Worm (Caenorhabditis elegans): ENCODE data around the gene B0507.4.

Gene B0507.4

DNA sequence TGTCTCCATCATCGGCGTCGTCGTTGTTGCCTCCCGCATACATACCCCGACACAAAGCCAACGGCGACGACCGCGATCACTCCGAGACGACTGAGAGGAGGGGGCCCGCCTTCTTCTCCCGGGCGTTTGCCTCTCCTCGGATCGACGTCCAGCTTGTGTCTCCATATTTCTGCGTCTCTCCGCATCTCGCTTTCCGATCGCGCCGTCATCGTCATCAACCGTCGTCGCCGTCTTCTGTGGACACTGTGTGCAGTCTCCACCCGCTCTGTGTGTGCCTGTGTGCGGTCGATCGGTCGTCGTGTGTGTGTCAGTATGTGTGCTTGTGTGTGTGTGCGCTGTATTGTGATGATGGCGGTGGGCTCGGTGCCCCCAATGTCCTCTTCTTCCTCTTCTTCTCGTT lies 30.8 kb downstream of the B0507.4 start (continued):
- TF ChIP-seq C38D4.7 (GFP tag; optimal IDR thresholded peaks at IDR 0.05) (peak; percentile 32), nhr-232 (tag; optimal IDR thresholded peaks at IDR 0.05) (peak; percentile 14), fax-1 (tag; optimal IDR thresholded peaks at IDR 0.05) (peak; percentile 1), ceh-31 (tag; optimal IDR thresholded peaks at IDR 0.05) (peak; percentile 73)

- no peak for TF ChIP-seq sdc-2 (tag; optimal IDR thresholded peaks at IDR 0.05)
These were observed 31.5 kb downstream of the B0507.4 start, which contains the start of gene sup-37 for ce11 chrV:8786245-8786644. sup-37 (plus strand) TSS chrV:8786545.

- TF ChIP-seq ceh-48 (tag; optimal IDR thresholded peaks at IDR 0.05) (no peak), hlh-30 (tag; optimal IDR thresholded peaks at IDR 0.05; ENCODE audit: insufficient read depth) (no peak), tbx-2 (tag; optimal IDR thresholded peaks at IDR 0.05) (no peak), ets-4 (tag; optimal IDR thresholded peaks at IDR 0.05) (no peak), ceh-31 (tag; optimal IDR thresholded peaks at IDR 0.05) (no peak), pat-9 (tag; optimal IDR thresholded peaks at IDR 0.05) (no peak), hlh-6 (tag; optimal IDR thresholded peaks at IDR 0.05) (no peak)
These were observed 34.6 kb downstream of the B0507.4 start for ce11 chrV:8789345-8789744.

ce11 chrV:8792814-8793213 lies 38.0 kb downstream of the B0507.4 start:
- TF ChIP-seq ceh-2 (tag; optimal IDR thresholded peaks at IDR 0.05): no peak
- TF ChIP-seq lim-6 (tag; optimal IDR thresholded peaks at IDR 0.05): no peak
- no peak for TF ChIP-seq lin-11 (tag; optimal IDR thresholded peaks at IDR 0.05)
- TF ChIP-seq sdc-2 (tag; optimal IDR thresholded peaks at IDR 0.05): no peak
- TF ChIP-seq ama-1 (optimal IDR thresholded peaks at IDR 0.05): peak; percentile 42
- no peak for TF ChIP-seq ets-4 (tag; optimal IDR thresholded peaks at IDR 0.05)

- TF ChIP-seq C38D4.7 (GFP tag; optimal IDR thresholded peaks at IDR 0.05): no peak
- TF ChIP-seq elt-2 (tag; optimal IDR thresholded peaks at IDR 0.05): peak; percentile 27
- no peak for TF ChIP-seq ceh-31 (tag; optimal IDR thresholded peaks at IDR 0.05)
- no peak for TF ChIP-seq pag-3 (tag; optimal IDR thresholded peaks at IDR 0.05; ENCODE audit: borderline replicate concordance)
These were observed 40.7 kb downstream of the B0507.4 start for ce11 chrV:8795499-8795898.

- TF ChIP-seq fkh-6 (tag; optimal IDR thresholded peaks at IDR 0.05) (no peak), T23F11.4 (GFP tag; optimal IDR thresholded peaks at IDR 0.05) (no peak)
These were observed 41.5 kb downstream of the B0507.4 start for ce11 chrV:8796246-8796645.

DNA sequence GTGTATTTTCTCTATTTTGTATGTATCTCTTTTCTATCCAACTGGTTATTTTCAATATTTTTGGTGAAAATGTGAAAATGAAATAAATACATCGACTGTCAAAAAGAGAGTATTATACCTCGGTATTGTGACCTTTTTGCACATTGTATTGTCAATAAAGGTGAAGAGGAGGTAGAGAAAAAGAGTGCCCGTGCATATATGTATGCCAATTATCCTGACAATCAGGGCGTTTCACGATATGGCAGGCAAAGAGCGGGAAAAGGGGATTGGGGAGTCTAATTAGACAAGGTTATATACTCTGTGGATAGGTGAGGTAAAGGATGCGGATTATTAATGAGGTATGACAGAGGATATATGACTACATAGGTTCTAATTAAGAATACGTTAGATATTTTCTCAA lies 42.1 kb downstream of the B0507.4 start:
- TF ChIP-seq ceh-2 (tag; optimal IDR thresholded peaks at IDR 0.05) (no peak), ceh-31 (tag; optimal IDR thresholded peaks at IDR 0.05) (peak; percentile 49)

DNA sequence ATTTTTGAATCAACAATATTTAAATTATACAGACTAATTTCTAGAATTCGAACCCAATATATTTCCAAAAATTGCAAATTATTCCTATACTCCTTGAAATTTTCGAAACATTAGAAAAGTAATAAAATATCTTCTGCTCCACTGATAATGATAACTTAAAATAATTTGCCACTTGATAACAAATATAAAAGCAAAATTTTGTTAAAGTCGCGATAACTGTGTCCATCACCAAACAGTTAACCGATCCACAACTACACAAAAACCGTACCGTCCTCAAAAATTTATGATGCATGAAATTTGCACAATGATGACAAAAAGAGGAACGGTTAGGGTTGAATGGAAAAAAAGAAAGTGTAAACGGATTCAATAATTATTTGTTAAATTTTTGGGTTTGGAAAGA lies 43.7 kb downstream of the B0507.4 start:
- TF ChIP-seq ceh-9 (tag; optimal IDR thresholded peaks at IDR 0.05) (no peak), mec-3 (tag; optimal IDR thresholded peaks at IDR 0.05; ENCODE audit: borderline replicate concordance) (no peak), tbx-7 (tag; optimal IDR thresholded peaks at IDR 0.05) (no peak), dmd-4 (tag; optimal IDR thresholded peaks at IDR 0.05; ENCODE audit: borderline replicate concordance) (no peak), nfya-1 (tag; optimal IDR thresholded peaks at IDR 0.05) (no peak), unc-55 (GFP tag; optimal IDR thresholded peaks at IDR 0.05) (no peak), F13H6.1 (tag; optimal IDR thresholded peaks at IDR 0.05) (no peak), ceh-6 (GFP tag; optimal IDR thresholded peaks at IDR 0.05) (no peak), ceh-19 (GFP tag; optimal IDR thresholded peaks at IDR 0.05) (no peak), lin-11 (tag; optimal IDR thresholded peaks at IDR 0.05) (no peak), Y22D7AL.16 (tag; optimal IDR thresholded peaks at IDR 0.05) (no peak)

Data from whole organism, late embryonic.